Worm (Caenorhabditis elegans): ENCODE data around the gene nhr-158.

- TF ChIP-seq mep-1 (tag; optimal IDR thresholded peaks at IDR 0.05) (no peak), ama-1 (optimal IDR thresholded peaks at IDR 0.05) (no peak), ZK546.5 (tag; optimal IDR thresholded peaks at IDR 0.05) (no peak), unc-62 (GFP tag; optimal IDR thresholded peaks at IDR 0.05 in 1 of 2) (no peak), unc-62 (tag; optimal IDR thresholded peaks at IDR 0.05) (no peak), zfp-3 (GFP tag; conservative IDR thresholded peaks at IDR 0.05) (no peak)
Measured at ce11 chrV:3916480-3916879, 42.5 kb upstream of the nhr-158 start, which contains the start of gene srx-67.

Measured in whole organism, L4 larva.